Fruit fly (Drosophila melanogaster) whole organism, embryonic: Measurements from ENCODE around the gene CG31381.

Experiments
- Atf6 ChIP-seq: fragments of 200-800 bp; sonication (Bioruptor generic); IDR thresholded peaks from 2 replicates; pipeline ENCODE4 v1.3.6; 2022; ENCODE audit warnings: missing biosample characterization, missing genetic modification characterization
- Blimp-1 ChIP-seq: fragments of 200-800 bp; sonication (Bioruptor generic); optimal IDR thresholded peaks from 3 replicates; lab custom pipeline; 2018; ENCODE audit warnings: missing biosample characterization, missing genetic modification characterization, mild to moderate bottlenecking, moderate library complexity, missing genetic modification reagents
- CG10431 ChIP-seq: fragments of 200-800 bp; sonication (Bioruptor generic); optimal IDR thresholded peaks from 3 replicates; lab custom pipeline; 2018; ENCODE audit warnings: missing biosample characterization, mild to moderate bottlenecking, missing genetic modification characterization
- CG10462 ChIP-seq: fragments of 200-800 bp; sonication (Bioruptor generic); optimal IDR thresholded peaks from 2 replicates; lab custom pipeline; 2016; ENCODE audit warnings: missing biosample characterization, missing genetic modification characterization
- CG10543 ChIP-seq: fragments of 200-800 bp; sonication (Bioruptor generic); optimal IDR thresholded peaks from 3 replicates; lab custom pipeline; 2017; ENCODE audit warnings: missing biosample characterization, mild to moderate bottlenecking, missing genetic modification characterization, moderate library complexity
- CG10565 ChIP-seq: fragments of 200-800 bp; sonication (Bioruptor generic); optimal IDR thresholded peaks from 3 replicates; lab custom pipeline; 2016; ENCODE audit warnings: missing biosample characterization, mild to moderate bottlenecking, missing genetic modification characterization
- CG12104 ChIP-seq: fragments of 200-800 bp; sonication (Bioruptor generic); optimal IDR thresholded peaks from 3 replicates; lab custom pipeline; 2016; ENCODE audit warnings: missing biosample characterization, missing genetic modification characterization
- CG12236 ChIP-seq: fragments of 200-800 bp; sonication (Bioruptor generic); optimal IDR thresholded peaks from 2 replicates; lab custom pipeline; 2016; ENCODE audit warnings: missing biosample characterization, missing genetic modification characterization
- CG12769 ChIP-seq: fragments of 200-800 bp; sonication (Bioruptor generic); optimal IDR thresholded peaks from 2 replicates; lab custom pipeline; 2019; ENCODE audit warnings: missing biosample characterization, mild to moderate bottlenecking, missing genetic modification characterization, moderate library complexity
- CG14441 ChIP-seq: fragments of 200-800 bp; sonication (Bioruptor generic); IDR thresholded peaks from 2 replicates; pipeline ENCODE4 v1.3.6; 2022; ENCODE audit warnings: missing biosample characterization, missing genetic modification characterization
- CG1832 ChIP-seq: fragments of 200-800 bp; sonication (Bioruptor generic); optimal IDR thresholded peaks from 2 replicates; lab custom pipeline; 2017; ENCODE audit warnings: missing biosample characterization, mild to moderate bottlenecking, missing genetic modification characterization, inconsistent platforms
- CG2712 ChIP-seq: fragments of 200-800 bp; optimal IDR thresholded peaks from 3 replicates; lab custom pipeline; 2019; ENCODE audit warnings: missing biosample characterization, mild to moderate bottlenecking, missing genetic modification characterization, moderate library complexity
- CG2889 ChIP-seq: fragments of 200-800 bp; sonication (Bioruptor generic); IDR thresholded peaks from 3 replicates; pipeline ENCODE4 v1.3.6; 2022; ENCODE audit warnings: missing biosample characterization, missing genetic modification characterization
- CG3838 ChIP-seq: fragments of 200-800 bp; sonication (Bioruptor generic); optimal IDR thresholded peaks from 3 replicates; lab custom pipeline; 2016; ENCODE audit warnings: missing biosample characterization, missing genetic modification characterization
- CG42726 ChIP-seq: fragments of 200-800 bp; sonication (Bioruptor generic); IDR thresholded peaks from 2 replicates; pipeline ENCODE4 v1.3.6; 2022; ENCODE audit warnings: missing biosample characterization, missing genetic modification characterization; ENCODE audit not compliant: partially characterized antibody
- CG4328 ChIP-seq: fragments of 200-800 bp; sonication (Bioruptor generic); optimal IDR thresholded peaks from 3 replicates; lab custom pipeline; 2017; ENCODE audit warnings: missing biosample characterization, missing genetic modification reagents, missing genetic modification characterization
- CG5953 ChIP-seq: fragments of 200-800 bp; sonication (Bioruptor generic); IDR thresholded peaks from 2 replicates; pipeline ENCODE4 v1.3.6; 2022; ENCODE audit warnings: missing biosample characterization, missing genetic modification characterization
- CG6813 ChIP-seq: fragments of 200-800 bp; sonication (Bioruptor generic); optimal IDR thresholded peaks from 2 replicates; lab custom pipeline; 2017; ENCODE audit warnings: missing biosample characterization, missing genetic modification characterization, mild to moderate bottlenecking, moderate library complexity, missing genetic modification reagents
- CG8281 ChIP-seq: fragments of 200-800 bp; sonication (Bioruptor generic); optimal IDR thresholded peaks from 2 replicates; lab custom pipeline; 2018; ENCODE audit warnings: missing biosample characterization, mild to moderate bottlenecking, missing genetic modification characterization, moderate library complexity
- CG9727 ChIP-seq: fragments of 200-800 bp; sonication (Bioruptor generic); optimal IDR thresholded peaks from 3 replicates; lab custom pipeline; 2017; ENCODE audit warnings: missing biosample characterization, mild to moderate bottlenecking, missing genetic modification characterization
- E2f2 ChIP-seq: fragments of 200-800 bp; sonication (Bioruptor generic); IDR thresholded peaks from 2 replicates; pipeline ENCODE4 v1.3.6; 2022; ENCODE audit warnings: missing biosample characterization, missing genetic modification characterization
- Ets65A ChIP-seq: fragments of 200-800 bp; sonication (Bioruptor generic); peaks from one replicate; lab custom pipeline; 2016; ENCODE audit warnings: missing biosample characterization, missing genetic modification characterization
- Gsc ChIP-seq: fragments of 200-800 bp; sonication (Bioruptor generic); IDR thresholded peaks from 2 replicates; pipeline ENCODE4 v1.3.6; 2022; ENCODE audit warnings: missing biosample characterization, missing genetic modification characterization
- Gug ChIP-seq: fragments of 200-800 bp; sonication (Bioruptor generic); IDR thresholded peaks from 4 replicates; pipeline ENCODE4 v1.3.6; 2022; ENCODE audit warnings: missing biosample characterization, missing genetic modification characterization
- HLH3B ChIP-seq: fragments of 200-800 bp; sonication (Bioruptor generic); IDR thresholded peaks from 2 replicates; pipeline ENCODE4 v1.3.6; 2022; ENCODE audit warnings: missing biosample characterization, missing genetic modification characterization
- MBD-R2 ChIP-seq: fragments of 200-800 bp; sonication (Bioruptor generic); IDR thresholded peaks from 2 replicates; pipeline ENCODE4 v1.3.6; 2022; ENCODE audit warnings: missing biosample characterization, missing genetic modification characterization
- NC2β ChIP-seq: fragments of 200-800 bp; sonication (Bioruptor generic); optimal IDR thresholded peaks from 2 replicates; lab custom pipeline; 2016; ENCODE audit warnings: missing biosample characterization, missing genetic modification characterization
- PHDP ChIP-seq: fragments of 200-800 bp; sonication (Bioruptor generic); optimal IDR thresholded peaks from 3 replicates; lab custom pipeline; 2018; ENCODE audit warnings: missing biosample characterization, mild to moderate bottlenecking, missing genetic modification characterization, moderate library complexity
- Poxn ChIP-seq: fragments of 200-800 bp; sonication (Bioruptor generic); IDR thresholded peaks from 2 replicates; pipeline ENCODE4 v1.3.6; 2022; ENCODE audit warnings: missing biosample characterization, missing genetic modification characterization
- Ssrp ChIP-seq: fragments of 200-800 bp; sonication (Bioruptor generic); optimal IDR thresholded peaks from 2 replicates; lab custom pipeline; 2018; ENCODE audit warnings: missing biosample characterization, mild to moderate bottlenecking, missing genetic modification characterization, moderate library complexity
- ab ChIP-seq: fragments of 200-800 bp; sonication (Bioruptor generic); optimal IDR thresholded peaks from 2 replicates; lab custom pipeline; 2016; ENCODE audit warnings: missing biosample characterization, missing genetic modification characterization
- cwo ChIP-seq: fragments of 200-800 bp; sonication (Bioruptor generic); optimal IDR thresholded peaks from 3 replicates; lab custom pipeline; 2017; ENCODE audit warnings: missing biosample characterization, missing genetic modification characterization, mild to moderate bottlenecking, moderate library complexity, missing genetic modification reagents
- dimm ChIP-seq: fragments of 200-800 bp; sonication (Bioruptor generic); IDR thresholded peaks from 2 replicates; pipeline ENCODE4 v1.3.6; 2022; ENCODE audit warnings: missing biosample characterization, missing genetic modification characterization
- eyg ChIP-seq: fragments of 200-800 bp; sonication (Bioruptor generic); optimal IDR thresholded peaks from 3 replicates; lab custom pipeline; 2016; ENCODE audit warnings: missing biosample characterization, missing genetic modification characterization
- gsb-n ChIP-seq: fragments of 200-800 bp; sonication (Bioruptor generic); optimal IDR thresholded peaks from 3 replicates; lab custom pipeline; 2018; ENCODE audit warnings: missing biosample characterization, mild to moderate bottlenecking, missing genetic modification characterization
- hkb ChIP-seq, 2 experiments: fragments of 200-800 bp in 1 of 2; fragments of >200 bp in 1 of 2; sonication (Bioruptor generic) in 1 of 2; IDR thresholded peaks in 1 of 2; optimal IDR thresholded peaks in 1 of 2; 2 replicates each; pipeline versions ENCODE4 v1.3.6 to Lab custom; 2017 to 2022; ENCODE audit warnings: missing biosample characterization in 1 of 2, missing genetic modification characterization in 1 of 2
- kni ChIP-seq: fragments of 200-800 bp; sonication (Bioruptor generic); optimal IDR thresholded peaks from 3 replicates; lab custom pipeline; 2017; ENCODE audit warnings: mild to moderate bottlenecking, missing biosample characterization, missing genetic modification reagents, missing genetic modification characterization
- knrl ChIP-seq: fragments of 200-800 bp; sonication (Bioruptor generic); IDR thresholded peaks from 3 replicates; pipeline ENCODE4 v1.3.6; 2022; ENCODE audit warnings: missing biosample characterization, missing genetic modification characterization; ENCODE audit not compliant: partially characterized antibody
- oc ChIP-seq: fragments of 200-800 bp; sonication (Bioruptor generic); optimal IDR thresholded peaks from 2 replicates; lab custom pipeline; 2018; ENCODE audit warnings: missing biosample characterization, mild to moderate bottlenecking, missing genetic modification characterization, moderate library complexity
- odd ChIP-seq: fragments of 200-800 bp; sonication (Bioruptor generic); optimal IDR thresholded peaks from 2 replicates; lab custom pipeline; 2017; ENCODE audit warnings: missing biosample characterization, mild to moderate bottlenecking, missing genetic modification characterization
- p53 ChIP-seq: fragments of 200-800 bp; sonication (Bioruptor generic); optimal IDR thresholded peaks from 2 replicates; lab custom pipeline; 2016; ENCODE audit warnings: missing biosample characterization, missing genetic modification characterization
- ranshi ChIP-seq: fragments of 200-800 bp; sonication (Bioruptor generic); IDR thresholded peaks from 2 replicates; pipeline ENCODE4 v1.3.6; 2022; ENCODE audit warnings: missing biosample characterization, missing genetic modification characterization
- repo ChIP-seq: fragments of 200-800 bp; sonication (Bioruptor generic); optimal IDR thresholded peaks from 2 replicates; lab custom pipeline; 2016; ENCODE audit warnings: missing biosample characterization, missing genetic modification characterization
- run ChIP-seq: fragments of 200-800 bp; sonication (Bioruptor generic); optimal IDR thresholded peaks from 3 replicates; lab custom pipeline; 2018; ENCODE audit warnings: missing biosample characterization, mild to moderate bottlenecking, missing genetic modification characterization
- sd ChIP-seq: fragments of 200-800 bp; sonication (Bioruptor generic); optimal IDR thresholded peaks from 3 replicates; lab custom pipeline; 2018; ENCODE audit warnings: missing biosample characterization, mild to moderate bottlenecking, missing genetic modification characterization, moderate library complexity
- sqz ChIP-seq: fragments of 200-800 bp; sonication (Bioruptor generic); optimal IDR thresholded peaks from 3 replicates; lab custom pipeline; 2018; ENCODE audit warnings: missing biosample characterization, mild to moderate bottlenecking, missing genetic modification characterization
- vvl ChIP-seq: fragments of 200-800 bp; sonication (Bioruptor generic); IDR thresholded peaks from 2 replicates; pipeline ENCODE4 v1.3.6; 2022; ENCODE audit warnings: missing biosample characterization, missing genetic modification characterization

The CG31381 gene

DNA sequence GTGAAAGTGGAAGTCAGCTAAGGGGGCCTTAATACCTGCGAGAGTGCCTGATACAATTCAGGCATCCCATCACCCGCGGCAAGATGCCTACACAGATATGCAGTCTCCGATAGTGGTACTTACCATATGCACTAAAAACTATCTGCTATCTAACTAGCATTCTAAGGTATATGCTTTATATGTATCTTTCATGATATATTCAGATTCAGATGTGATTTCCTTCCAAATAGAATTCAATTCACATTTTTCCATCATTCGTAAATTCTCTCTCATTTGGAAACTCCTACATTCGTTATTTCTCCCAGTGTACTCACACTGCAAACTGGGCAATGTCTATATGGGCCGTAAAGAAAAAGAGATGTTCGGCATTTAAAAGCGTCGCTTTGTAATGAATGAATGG is 9.6 kb downstream of the CG31381 start (continued):
- TF ChIP-seq knrl (GFP tag; lab: Robert Waterston, UW) = no peak
- no peak for TF ChIP-seq eyg
- TF ChIP-seq CG1832 (GFP tag; lab: Kevin White, UChicago) = no peak
- TF ChIP-seq Ssrp = peak; percentile 9
- TF ChIP-seq Poxn (GFP tag; lab: Robert Waterston, UW) = no peak
- TF ChIP-seq CG5953 (GFP tag; lab: Robert Waterston, UW) = no peak
- TF ChIP-seq CG10565 = no peak
- no peak for TF ChIP-seq CG12104

DNA sequence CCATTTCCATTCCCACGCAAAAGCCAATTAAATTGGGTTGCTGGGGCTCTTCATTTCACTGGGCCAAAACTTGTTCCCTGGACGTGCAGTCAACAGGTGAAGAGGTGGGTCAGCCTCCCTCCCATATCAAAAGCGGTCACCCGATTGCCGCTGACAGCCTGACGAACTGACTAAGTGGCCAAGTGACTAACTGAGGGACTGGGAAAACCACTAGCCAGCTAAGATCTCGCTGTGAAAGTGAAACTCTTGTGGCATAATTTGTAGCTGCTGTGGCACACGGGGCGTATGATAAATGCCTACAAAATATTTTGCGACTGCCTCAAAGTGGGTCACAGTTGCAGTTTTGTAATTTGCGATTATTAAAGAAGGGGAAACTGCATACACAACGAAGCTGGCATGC is 11.6 kb downstream of the CG31381 start:
- TF ChIP-seq oc (tag; lab: Kevin White, UChicago) (no peak), ab (GFP tag; lab: Kevin White, UChicago) (no peak), Blimp-1 (GFP tag; lab: Kevin White, UChicago) (peak; percentile 56), CG8281 (tag; lab: Kevin White, UChicago) (peak; percentile 82)

DNA sequence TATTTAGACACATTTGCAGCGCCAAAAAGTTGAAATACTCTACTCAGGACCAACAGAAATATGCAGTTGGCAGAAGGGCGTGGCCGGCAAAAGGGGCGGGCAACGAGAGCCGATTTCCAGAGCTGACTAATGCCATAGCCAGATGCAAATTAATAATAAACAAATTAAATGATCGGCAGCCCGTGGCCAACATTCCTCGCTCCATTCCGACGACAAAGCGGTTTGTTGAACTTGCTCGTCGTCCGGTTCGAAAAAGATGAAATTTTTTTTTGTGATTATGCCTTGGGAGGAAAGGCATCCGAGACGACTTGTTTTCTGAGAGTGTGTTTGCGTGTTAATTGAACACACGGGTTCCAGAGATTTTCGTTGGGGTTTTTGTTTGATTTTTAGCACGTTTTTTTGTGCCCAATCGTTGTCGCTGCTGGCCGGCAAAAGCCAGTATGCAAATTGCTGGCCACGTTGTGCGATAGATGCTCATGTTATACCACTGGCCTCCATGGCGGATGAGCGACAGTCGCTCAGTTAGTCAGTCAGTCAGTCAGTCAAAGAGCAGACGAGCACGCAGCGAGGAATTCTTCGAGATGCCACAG is 12.6 kb downstream of the CG31381 start:
- TF ChIP-seq CG12104 (no peak), CG12236 (GFP tag; lab: Kevin White, UChicago) (no peak), CG42726 (GFP tag; lab: Robert Waterston, UW) (no peak), CG10543 (GFP tag; lab: Kevin White, UChicago) (peak; percentile 17), CG6813 (GFP tag; lab: Kevin White, UChicago) (no peak), CG2712 (tag; lab: Kevin White, UChicago) (no peak), vvl (GFP tag; lab: Robert Waterston, UW) (0 out of 2 replicates have a peak, but pooled peaks have one; percentile 12), NC2β (GFP tag; lab: Kevin White, UChicago) (no peak), hkb (optimal IDR thresholded peaks at IDR 0.05; lab: Kevin White, UChicago) (no peak), hkb (GFP tag; IDR thresholded peaks at IDR 0.05; lab: Robert Waterston, UW) (no peak), CG14441 (GFP tag; lab: Robert Waterston, UW) (no peak), odd (no peak), gsb-n (tag; lab: Kevin White, UChicago) (no peak), sd (tag; lab: Kevin White, UChicago) (peak; percentile 96), run (tag; lab: Kevin White, UChicago) (no peak), CG12769 (peak; percentile 74), dimm (GFP tag; lab: Robert Waterston, UW) (no peak), CG3838 (GFP tag; lab: Kevin White, UChicago) (no peak), ab (GFP tag; lab: Kevin White, UChicago) (no peak), CG9727 (no peak), kni (peak; percentile 29), CG4328 (GFP tag; lab: Kevin White, UChicago) (no peak), cwo (GFP tag; lab: Kevin White, UChicago) (peak; percentile 78), PHDP (no peak), sqz (GFP tag; lab: Kevin White, UChicago) (peak; percentile 35), E2f2 (GFP tag; lab: Robert Waterston, UW) (no peak), repo (GFP tag; lab: Kevin White, UChicago) (no peak), CG2889 (no peak), HLH3B (GFP tag; lab: Robert Waterston, UW) (no peak), ranshi (GFP tag; lab: Robert Waterston, UW) (no peak), p53 (GFP tag; lab: Kevin White, UChicago) (no peak), CG10462 (GFP tag; lab: Kevin White, UChicago) (no peak), CG10431 (GFP tag; lab: Kevin White, UChicago) (no peak), Gsc (GFP tag; lab: Robert Waterston, UW) (no peak), Atf6 (GFP tag; lab: Robert Waterston, UW) (no peak), Ets65A (GFP tag; lab: Kevin White, UChicago) (peak; percentile 39), MBD-R2 (GFP tag; lab: Robert Waterston, UW) (no peak), Gug (no peak)
